Worm (Caenorhabditis elegans) whole organism, late embryonic: Measurements from ENCODE around the gene oga-1.

ENCODE experiments used
- C38D4.7 ChIP-seq: fragments of 200-800 bp; sonication (Bioruptor generic); optimal IDR thresholded peaks from 2 replicates; lab custom pipeline; 2018; ENCODE audit warnings: mild to moderate bottlenecking, missing genetic modification characterization, moderate library complexity, missing compliant biosample characterization
- F13H6.1 ChIP-seq: sonication (generic microtip); optimal IDR thresholded peaks from 2 replicates; lab custom pipeline; 2016; ENCODE audit warnings: missing genetic modification characterization, missing compliant biosample characterization
- K09A11.1 ChIP-seq: sonication (generic microtip); optimal IDR thresholded peaks from 2 replicates; lab custom pipeline; 2017; ENCODE audit warnings: antibody characterized with exemption, mild to moderate bottlenecking, missing genetic modification characterization, missing compliant biosample characterization; ENCODE audit not compliant: insufficient read depth
- T23F11.4 ChIP-seq: fragments of 200-800 bp; sonication (Bioruptor generic); optimal IDR thresholded peaks from 2 replicates; lab custom pipeline; 2018; ENCODE audit warnings: mild to moderate bottlenecking, missing genetic modification characterization, missing compliant biosample characterization
- Y22D7AL.16 ChIP-seq: sonication (generic microtip); optimal IDR thresholded peaks from 2 replicates; lab custom pipeline; 2016; ENCODE audit warnings: missing genetic modification characterization, missing compliant biosample characterization
- ama-1 ChIP-seq: fragments of 150-350 bp; optimal IDR thresholded peaks from 2 replicates; lab custom pipeline; 2014
- ceh-2 ChIP-seq: sonication (generic microtip); optimal IDR thresholded peaks from 2 replicates; lab custom pipeline; 2016; ENCODE audit warnings: missing genotype, missing genetic modification characterization, missing compliant biosample characterization
- ceh-22 ChIP-seq: sonication (generic microtip); optimal IDR thresholded peaks from 2 replicates; lab custom pipeline; 2017; ENCODE audit warnings: missing biosample characterization, missing genetic modification characterization
- ceh-30 ChIP-seq: fragments of 150-350 bp; optimal IDR thresholded peaks from 2 replicates; lab custom pipeline; 2014; ENCODE audit warnings: missing biosample characterization, missing genetic modification characterization
- ceh-31 ChIP-seq: sonication (generic microtip); optimal IDR thresholded peaks from 2 replicates; lab custom pipeline; 2016; ENCODE audit warnings: missing genetic modification characterization, missing compliant biosample characterization
- ceh-34 ChIP-seq: sonication (generic microtip); optimal IDR thresholded peaks from 2 replicates; lab custom pipeline; 2016; ENCODE audit warnings: mild to moderate bottlenecking, missing genetic modification characterization, missing compliant biosample characterization
- ceh-48 ChIP-seq: sonication (generic microtip); optimal IDR thresholded peaks from 2 replicates; lab custom pipeline; 2016; ENCODE audit warnings: missing genetic modification characterization, inconsistent platforms, missing compliant biosample characterization
- che-1 ChIP-seq: sonication (generic microtip); optimal IDR thresholded peaks from 2 replicates; lab custom pipeline; 2016; ENCODE audit warnings: mild to moderate bottlenecking, missing genetic modification characterization, missing compliant biosample characterization
- dve-1 ChIP-seq: sonication (generic microtip); optimal IDR thresholded peaks from 2 replicates; lab custom pipeline; 2017; ENCODE audit warnings: antibody characterized with exemption, mild to moderate bottlenecking, missing genetic modification characterization, missing compliant biosample characterization
- elt-2 ChIP-seq: sonication (generic microtip); optimal IDR thresholded peaks from 2 replicates; lab custom pipeline; 2016; ENCODE audit warnings: missing genetic modification reagents, missing genetic modification characterization, missing compliant biosample characterization
- elt-4 ChIP-seq: sonication (generic microtip); optimal IDR thresholded peaks from 2 replicates; lab custom pipeline; 2016; ENCODE audit warnings: missing genetic modification characterization, missing compliant biosample characterization
- ets-4 ChIP-seq: sonication (generic microtip); optimal IDR thresholded peaks from 2 replicates; lab custom pipeline; 2016; ENCODE audit warnings: missing genetic modification characterization, missing compliant biosample characterization
- eyg-1 ChIP-seq: sonication (generic microtip); optimal IDR thresholded peaks from 2 replicates; lab custom pipeline; 2016; ENCODE audit warnings: missing genotype, missing genetic modification characterization, missing compliant biosample characterization
- fkh-10 ChIP-seq: fragments of 150-350 bp; optimal IDR thresholded peaks from 2 replicates; lab custom pipeline; 2014; ENCODE audit warnings: missing biosample characterization, missing genetic modification reagents, missing genetic modification characterization
- gmeb-2 ChIP-seq: sonication (generic microtip); optimal IDR thresholded peaks from 2 replicates; lab custom pipeline; 2016; ENCODE audit warnings: missing genetic modification characterization, inconsistent platforms, missing compliant biosample characterization
- hlh-13 ChIP-seq: fragments of 200-800 bp; sonication (Bioruptor generic); optimal IDR thresholded peaks from 2 replicates; lab custom pipeline; 2018; ENCODE audit warnings: mild to moderate bottlenecking, missing genetic modification characterization, missing compliant biosample characterization
- hlh-15 ChIP-seq: sonication (generic microtip); optimal IDR thresholded peaks from 2 replicates; lab custom pipeline; 2016; ENCODE audit warnings: missing genetic modification characterization, missing compliant biosample characterization
- hlh-30 ChIP-seq: sonication (generic microtip); optimal IDR thresholded peaks from 2 replicates; lab custom pipeline; 2017; ENCODE audit warnings: antibody characterized with exemption, missing genetic modification characterization, missing compliant biosample characterization; ENCODE audit not compliant: insufficient read depth
- hlh-6 ChIP-seq: sonication (generic microtip); optimal IDR thresholded peaks from 2 replicates; lab custom pipeline; 2016; ENCODE audit warnings: missing genotype, missing genetic modification characterization, missing compliant biosample characterization
- hlh-8 ChIP-seq: sonication (generic microtip); optimal IDR thresholded peaks from 2 replicates; lab custom pipeline; 2016; ENCODE audit warnings: missing genotype, missing genetic modification characterization, missing compliant biosample characterization
- lim-6 ChIP-seq: sonication (generic microtip); optimal IDR thresholded peaks from 2 replicates; lab custom pipeline; 2016; ENCODE audit warnings: missing genetic modification characterization, missing compliant biosample characterization
- lin-11 ChIP-seq: fragments of 200-800 bp; sonication (Bioruptor generic); optimal IDR thresholded peaks from 2 replicates; lab custom pipeline; 2018; ENCODE audit warnings: mild to moderate bottlenecking, missing genetic modification characterization, missing compliant biosample characterization
- mec-3 ChIP-seq: sonication (generic microtip); optimal IDR thresholded peaks from 2 replicates; lab custom pipeline; 2016; ENCODE audit warnings: borderline replicate concordance, missing genetic modification characterization, missing compliant biosample characterization
- nfya-1 ChIP-seq: sonication (generic microtip); optimal IDR thresholded peaks from 2 replicates; lab custom pipeline; 2017; ENCODE audit warnings: missing genetic modification characterization, mild to moderate bottlenecking, missing compliant biosample characterization, antibody characterized with exemption, moderate library complexity
- npax-4 ChIP-seq: sonication (generic microtip); optimal IDR thresholded peaks from 2 replicates; lab custom pipeline; 2016; ENCODE audit warnings: missing genetic modification characterization, missing compliant biosample characterization
- odd-2 ChIP-seq: sonication (generic microtip); optimal IDR thresholded peaks from 2 replicates; lab custom pipeline; 2017; ENCODE audit warnings: antibody characterized with exemption, mild to moderate bottlenecking, missing genetic modification characterization, missing compliant biosample characterization
- pag-3 ChIP-seq: sonication (generic microtip); optimal IDR thresholded peaks from 2 replicates; lab custom pipeline; 2016; ENCODE audit warnings: missing compliant biosample characterization, missing genetic modification characterization, borderline replicate concordance
- pha-2 ChIP-seq: sonication (generic microtip); optimal IDR thresholded peaks from 2 replicates; lab custom pipeline; 2017; ENCODE audit warnings: mild to moderate bottlenecking, missing genetic modification characterization, missing compliant biosample characterization
- ref-2 ChIP-seq: sonication (generic microtip); optimal IDR thresholded peaks from 2 replicates; lab custom pipeline; 2016; ENCODE audit warnings: missing genetic modification characterization, missing compliant biosample characterization
- rnt-1 ChIP-seq: sonication (generic microtip); optimal IDR thresholded peaks from 2 replicates; lab custom pipeline; 2016; ENCODE audit warnings: missing genetic modification characterization, missing compliant biosample characterization
- sox-2 ChIP-seq: fragments of 200-800 bp; sonication (Bioruptor generic); IDR thresholded peaks from 2 replicates; pipeline ENCODE4 v1.3.6; 2022; ENCODE audit warnings: missing genetic modification reagents, missing genetic modification characterization, missing compliant biosample characterization
- sox-4 ChIP-seq: sonication (generic microtip); optimal IDR thresholded peaks from 2 replicates; lab custom pipeline; 2017; ENCODE audit warnings: mild to moderate bottlenecking, missing genetic modification characterization, inconsistent platforms, missing compliant biosample characterization
- tbx-2 ChIP-seq: sonication (generic microtip); optimal IDR thresholded peaks from 2 replicates; lab custom pipeline; 2016; ENCODE audit warnings: missing genetic modification characterization, missing compliant biosample characterization
- tbx-7 ChIP-seq: sonication (generic microtip); optimal IDR thresholded peaks from 2 replicates; lab custom pipeline; 2016; ENCODE audit warnings: missing genotype, missing genetic modification characterization, missing compliant biosample characterization
- unc-3 ChIP-seq, 2 experiments: fragments of 200-800 bp in 1 of 2; sonication (Bioruptor generic) in 1 of 2; sonication (generic microtip) in 1 of 2; conservative IDR thresholded peaks in 1 of 2; optimal IDR thresholded peaks in 1 of 2; 2 replicates each; pipeline versions ENCODE4 v1.3.6 to Lab custom; 2016 to 2022; ENCODE audit warnings: missing compliant biosample characterization in 2 of 2, missing genetic modification characterization in 2 of 2, missing genetic modification reagents in 1 of 2
- unc-42 ChIP-seq: sonication (generic microtip); optimal IDR thresholded peaks from 2 replicates; lab custom pipeline; 2016; ENCODE audit warnings: missing genotype, missing genetic modification characterization, missing compliant biosample characterization
- unc-55 ChIP-seq: sonication (generic microtip); optimal IDR thresholded peaks from 2 replicates; lab custom pipeline; 2017; ENCODE audit warnings: missing biosample characterization, missing genetic modification reagents, missing genetic modification characterization
- unc-86 ChIP-seq: sonication (generic microtip); optimal IDR thresholded peaks from 2 replicates; lab custom pipeline; 2016; ENCODE audit warnings: missing genetic modification characterization, missing compliant biosample characterization
- zip-5 ChIP-seq: sonication (generic microtip); optimal IDR thresholded peaks from 2 replicates; lab custom pipeline; 2016; ENCODE audit warnings: missing genetic modification characterization, missing compliant biosample characterization

oga-1 gene

DNA sequence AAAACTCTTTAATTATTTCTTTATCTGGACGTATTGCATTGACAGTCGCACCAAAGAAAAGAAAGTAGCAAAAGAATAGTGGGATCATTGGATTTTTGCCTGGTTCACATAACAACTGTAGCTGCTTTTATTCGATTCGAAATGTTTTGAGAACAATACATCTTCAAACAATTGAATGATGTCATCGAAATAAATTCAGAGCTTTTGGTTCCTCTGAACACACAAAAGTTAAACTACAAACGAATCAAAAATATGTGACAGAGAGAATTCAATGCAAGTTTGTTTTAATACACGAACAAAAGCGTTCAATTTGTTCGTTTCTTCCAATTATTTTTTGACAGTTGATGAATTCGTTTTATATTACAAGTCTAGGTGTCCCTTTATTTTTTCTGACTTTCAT is 36.0 kb downstream of the oga-1 start, which contains the start of gene H29C22.1:
Gene H29C22.1 (minus strand): TSS at position 101 of the 400 bp plus-strand sequence.
- TF ChIP-seq ets-4 (no peak), T23F11.4 (no peak), pag-3 (tag; lab: Kevin White, UChicago) (no peak), Y22D7AL.16 (tag; lab: Kevin White, UChicago) (no peak)

- TF ChIP-seq tbx-2 (tag; lab: Kevin White, UChicago) (no peak), npax-4 (tag; lab: Kevin White, UChicago) (no peak), hlh-13 (GFP tag; lab: Kevin White, UChicago) (no peak), ceh-22 (tag; lab: Kevin White, UChicago) (no peak), nfya-1 (tag; lab: Kevin White, UChicago) (no peak)
- TF ChIP-seq, all 69 proteins: peak for 0
Measured at ce11 chrX:9303422-9303821, 43.8 kb downstream of the oga-1 start, which contains the start of gene tmc-2. Gene tmc-2 (plus strand): TSS chrX:9303722.

DNA sequence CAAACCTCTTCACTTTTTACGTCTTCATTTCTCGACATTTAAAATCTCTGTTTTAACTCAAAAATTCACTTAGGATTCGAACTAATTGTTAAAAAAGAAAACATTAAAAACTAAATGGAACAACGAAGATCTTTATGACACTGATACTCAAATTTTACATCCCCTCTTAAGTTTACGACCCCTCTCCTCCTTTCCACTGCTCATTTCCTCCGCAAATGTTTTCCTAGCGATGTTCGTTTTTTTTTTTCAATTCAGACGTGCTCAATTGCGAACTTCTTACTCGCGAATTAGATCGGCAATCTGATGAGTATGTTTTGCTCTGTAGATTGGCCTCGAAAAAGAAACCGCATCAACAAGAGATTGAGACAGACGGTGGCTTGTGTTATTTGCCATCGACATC is 44.5 kb downstream of the oga-1 start:
- TF ChIP-seq Y22D7AL.16 (tag; lab: Kevin White, UChicago) (no peak), ama-1 (lab: Kevin White, UChicago) (no peak), K09A11.1 (no peak), lim-6 (tag; lab: Kevin White, UChicago) (no peak), C38D4.7 (GFP tag; lab: Kevin White, UChicago) (no peak), che-1 (tag; lab: Kevin White, UChicago) (no peak), T23F11.4 (no peak), hlh-13 (GFP tag; lab: Kevin White, UChicago) (no peak), hlh-30 (no peak), hlh-15 (tag; lab: Kevin White, UChicago) (no peak), unc-3 (GFP tag; conservative IDR thresholded peaks at IDR 0.05; lab: Robert Waterston, UW) (no peak), unc-3 (tag; optimal IDR thresholded peaks at IDR 0.05; lab: Kevin White, UChicago) (no peak), hlh-6 (no peak)

- TF ChIP-seq hlh-13 (GFP tag; lab: Kevin White, UChicago) = no peak
- no peak for TF ChIP-seq K09A11.1
- no peak for TF ChIP-seq hlh-8 (tag; lab: Kevin White, UChicago)
- peak; percentile 26 for TF ChIP-seq hlh-30
- TF ChIP-seq fkh-10 = no peak
- TF ChIP-seq ceh-34 = no peak
- TF ChIP-seq pag-3 (tag; lab: Kevin White, UChicago) = no peak
- TF ChIP-seq unc-42 (tag; lab: Kevin White, UChicago) = no peak
- no peak for TF ChIP-seq F13H6.1
- no peak for TF ChIP-seq sox-2
- no peak for TF ChIP-seq lin-11 (tag; lab: Kevin White, UChicago)
- no peak for TF ChIP-seq elt-4 (tag; lab: Kevin White, UChicago)
- no peak for TF ChIP-seq tbx-7
- TF ChIP-seq ama-1 (lab: Kevin White, UChicago) = no peak
- peak; percentile 39 for TF ChIP-seq rnt-1
- TF ChIP-seq ceh-2 = no peak
- TF ChIP-seq unc-55 (GFP tag; lab: Kevin White, UChicago) = peak; percentile 20
- no peak for TF ChIP-seq unc-86
- TF ChIP-seq npax-4 (tag; lab: Kevin White, UChicago) = no peak
- TF ChIP-seq ceh-30 = no peak
- TF ChIP-seq ref-2 = no peak
- no peak for TF ChIP-seq sox-4
- TF ChIP-seq mec-3 (tag; lab: Kevin White, UChicago) = no peak
- TF ChIP-seq dve-1 (tag; lab: Kevin White, UChicago) = no peak
- TF ChIP-seq unc-3 (GFP tag; conservative IDR thresholded peaks at IDR 0.05; lab: Robert Waterston, UW) = no peak
- TF ChIP-seq unc-3 (tag; optimal IDR thresholded peaks at IDR 0.05; lab: Kevin White, UChicago) = no peak
- TF ChIP-seq eyg-1 (tag; lab: Kevin White, UChicago) = no peak
- no peak for TF ChIP-seq zip-5 (tag; lab: Kevin White, UChicago)
- no peak for TF ChIP-seq odd-2 (tag; lab: Kevin White, UChicago)
- no peak for TF ChIP-seq che-1 (tag; lab: Kevin White, UChicago)
- TF ChIP-seq ceh-31 (tag; lab: Kevin White, UChicago) = no peak
- TF ChIP-seq pha-2 (tag; lab: Kevin White, UChicago) = no peak
- no peak for TF ChIP-seq elt-2 (tag; lab: Kevin White, UChicago)
- TF ChIP-seq T23F11.4 = no peak
- TF ChIP-seq nfya-1 (tag; lab: Kevin White, UChicago) = peak; percentile 19
- no peak for TF ChIP-seq gmeb-2 (tag; lab: Kevin White, UChicago)
- TF ChIP-seq hlh-15 (tag; lab: Kevin White, UChicago) = no peak
- TF ChIP-seq ceh-48 (tag; lab: Kevin White, UChicago) = no peak
Measured at ce11 chrX:9300379-9300778, 46.9 kb downstream of the oga-1 start.
